Worm (Caenorhabditis elegans) whole organism, young adult: ENCODE measurements around the gene prdx-2.

Experiments
- B0035.1 ChIP-seq: sonication (generic microtip); optimal IDR thresholded peaks from 2 replicates; lab custom pipeline; 2016; ENCODE audit warnings: missing genetic modification characterization, mild to moderate bottlenecking, missing compliant biosample characterization, missing genotype, missing genetic modification reagents
- B0336.3 ChIP-seq: fragments of 200-800 bp; sonication (Bioruptor generic); IDR thresholded peaks from 2 replicates; pipeline ENCODE4 v1.3.6; 2022; ENCODE audit warnings: missing genetic modification characterization, missing compliant biosample characterization
- D2030.7 ChIP-seq: fragments of 200-800 bp; sonication (Bioruptor generic); IDR thresholded peaks from 2 replicates; pipeline ENCODE4 v1.3.6; 2022; ENCODE audit warnings: missing genetic modification reagents, missing genetic modification characterization, missing compliant biosample characterization
- F22D6.2 ChIP-seq: sonication (generic microtip); optimal IDR thresholded peaks from 2 replicates; lab custom pipeline; 2016; ENCODE audit warnings: mild to moderate bottlenecking, missing genetic modification characterization, missing compliant biosample characterization
- F39B2.1 ChIP-seq: fragments of 200-800 bp; sonication (Bioruptor generic); IDR thresholded peaks from 2 replicates; pipeline ENCODE4 v1.3.6; 2022; ENCODE audit warnings: missing genetic modification reagents, missing genetic modification characterization, missing compliant biosample characterization
- F55B11.4 ChIP-seq: sonication (generic microtip); optimal IDR thresholded peaks from 2 replicates; lab custom pipeline; 2016; ENCODE audit warnings: missing compliant biosample characterization, missing genetic modification characterization, borderline replicate concordance; ENCODE audit not compliant: insufficient read depth
- Y56A3A.18 ChIP-seq: fragments of 200-800 bp; sonication (Bioruptor generic); IDR thresholded peaks from 2 replicates; pipeline ENCODE4 v1.3.6; 2022; ENCODE audit warnings: missing genetic modification reagents, missing genetic modification characterization, missing compliant biosample characterization
- Y79H2A.3 ChIP-seq: fragments of 200-800 bp; sonication (Bioruptor generic); conservative IDR thresholded peaks from 2 replicates; pipeline ENCODE4 v1.3.6; 2022; ENCODE audit warnings: missing genetic modification reagents, missing genetic modification characterization, missing compliant biosample characterization
- akir-1 ChIP-seq: fragments of 200-800 bp; sonication (Bioruptor generic); optimal IDR thresholded peaks from 2 replicates; lab custom pipeline; 2018; ENCODE audit warnings: mild to moderate bottlenecking, missing genetic modification characterization, moderate library complexity, missing compliant biosample characterization
- aptf-2 ChIP-seq: fragments of 200-800 bp; sonication (Bioruptor generic); conservative IDR thresholded peaks from 2 replicates; pipeline ENCODE4 v1.3.6; 2022; ENCODE audit warnings: missing genetic modification reagents, missing genetic modification characterization, missing compliant biosample characterization
- aptf-3 ChIP-seq: fragments of 200-800 bp; sonication (Bioruptor generic); IDR thresholded peaks from 2 replicates; pipeline ENCODE4 v1.3.6; 2022; ENCODE audit warnings: missing genetic modification characterization, missing compliant biosample characterization
- cebp-1 ChIP-seq, 2 experiments: fragments of 200-800 bp in 1 of 2; sonication (Bioruptor generic) in 1 of 2; sonication (generic microtip) in 1 of 2; IDR thresholded peaks in 1 of 2; optimal IDR thresholded peaks in 1 of 2; 2 replicates each; pipeline versions ENCODE4 v1.3.6 to Lab custom; 2017 to 2022; ENCODE audit warnings: missing compliant biosample characterization in 2 of 2, missing genetic modification characterization in 2 of 2, mild to moderate bottlenecking in 1 of 2, missing genetic modification reagents in 1 of 2, moderate library complexity in 1 of 2
- ceh-91 ChIP-seq: fragments of 200-800 bp; sonication (Bioruptor generic); IDR thresholded peaks from 2 replicates; pipeline ENCODE4 v1.3.6; 2022; ENCODE audit warnings: missing genetic modification reagents, missing genetic modification characterization, missing compliant biosample characterization
- chd-7 ChIP-seq: sonication (generic microtip); optimal IDR thresholded peaks from 2 replicates; lab custom pipeline; 2016; ENCODE audit warnings: mild to moderate bottlenecking, missing genetic modification characterization, moderate library complexity, missing compliant biosample characterization
- dox-1 ChIP-seq: fragments of 200-800 bp; sonication (Bioruptor generic); IDR thresholded peaks from 2 replicates; pipeline ENCODE4 v1.3.6; 2022; ENCODE audit warnings: missing genetic modification reagents, missing genetic modification characterization, missing compliant biosample characterization
- hsf-1 ChIP-seq: fragments of 200-800 bp; sonication (Bioruptor generic); IDR thresholded peaks from 2 replicates; pipeline ENCODE4 v1.3.6; 2022; ENCODE audit warnings: missing genetic modification reagents, missing genetic modification characterization, missing compliant biosample characterization
- let-607 ChIP-seq, 2 experiments: fragments of 200-800 bp in 1 of 2; sonication (Bioruptor generic) in 1 of 2; sonication (generic microtip) in 1 of 2; optimal IDR thresholded peaks; 2 replicates each; lab custom pipeline; 2016 to 2018; ENCODE audit warnings: mild to moderate bottlenecking in 2 of 2, missing compliant biosample characterization in 2 of 2, missing genetic modification characterization in 2 of 2, moderate library complexity in 2 of 2, missing genotype in 1 of 2
- lin-26 ChIP-seq: fragments of 200-800 bp; sonication (Bioruptor generic); IDR thresholded peaks from 2 replicates; pipeline ENCODE4 v1.3.6; 2022; ENCODE audit warnings: missing genetic modification reagents, missing genetic modification characterization, missing compliant biosample characterization
- lin-40 ChIP-seq: sonication (generic microtip); optimal IDR thresholded peaks from 2 replicates; lab custom pipeline; 2016; ENCODE audit warnings: missing genetic modification characterization, mild to moderate bottlenecking, missing compliant biosample characterization, missing genotype, missing genetic modification reagents
- lin-54 ChIP-seq: fragments of 200-800 bp; sonication (Bioruptor generic); optimal IDR thresholded peaks from 2 replicates; lab custom pipeline; 2018; ENCODE audit warnings: mild to moderate bottlenecking, missing genetic modification characterization, missing compliant biosample characterization
- lsl-1 ChIP-seq: fragments of 200-800 bp; sonication (Bioruptor generic); optimal IDR thresholded peaks from 2 replicates; lab custom pipeline; 2018; ENCODE audit warnings: mild to moderate bottlenecking, missing genetic modification characterization, moderate library complexity, missing compliant biosample characterization
- lsy-27 ChIP-seq: sonication (generic microtip); optimal IDR thresholded peaks from 2 replicates; lab custom pipeline; 2017; ENCODE audit warnings: missing genetic modification characterization, mild to moderate bottlenecking, missing compliant biosample characterization, antibody characterized with exemption, missing genotype, borderline replicate concordance; ENCODE audit not compliant: insufficient read depth
- madf-6 ChIP-seq: fragments of 200-800 bp; sonication (Bioruptor generic); IDR thresholded peaks from 2 replicates; pipeline ENCODE4 v1.3.6; 2022; ENCODE audit warnings: missing genetic modification reagents, missing genetic modification characterization, missing compliant biosample characterization
- madf-8 ChIP-seq: fragments of 200-800 bp; sonication (Bioruptor generic); conservative IDR thresholded peaks from 2 replicates; pipeline ENCODE4 v1.3.6; 2022; ENCODE audit warnings: missing genetic modification reagents, missing genetic modification characterization, missing compliant biosample characterization
- mcd-1 ChIP-seq: fragments of 200-800 bp; sonication (Bioruptor generic); IDR thresholded peaks from 2 replicates; pipeline ENCODE4 v1.3.6; 2022; ENCODE audit warnings: missing genetic modification reagents, missing genetic modification characterization, missing compliant biosample characterization
- nfya-1 ChIP-seq: sonication (generic microtip); optimal IDR thresholded peaks from 2 replicates; lab custom pipeline; 2017; ENCODE audit warnings: antibody characterized with exemption, missing compliant biosample characterization, missing genetic modification characterization, borderline replicate concordance; ENCODE audit not compliant: insufficient read depth
- nhr-120 ChIP-seq: fragments of 200-800 bp; sonication (Bioruptor generic); IDR thresholded peaks from 2 replicates; pipeline ENCODE4 v1.3.6; 2022; ENCODE audit warnings: missing genetic modification characterization, missing compliant biosample characterization
- nhr-179 ChIP-seq: sonication (generic microtip); optimal IDR thresholded peaks from 2 replicates; lab custom pipeline; 2016; ENCODE audit warnings: mild to moderate bottlenecking, missing genetic modification characterization, missing compliant biosample characterization
- nhr-27 ChIP-seq: fragments of 200-800 bp; sonication (Bioruptor generic); optimal IDR thresholded peaks from 2 replicates; lab custom pipeline; 2018; ENCODE audit warnings: mild to moderate bottlenecking, missing genetic modification characterization, moderate library complexity, missing compliant biosample characterization
- nhr-80 ChIP-seq: sonication (generic microtip); optimal IDR thresholded peaks from 2 replicates; lab custom pipeline; 2016; ENCODE audit warnings: missing genetic modification characterization, missing compliant biosample characterization
- pha-4 ChIP-seq: fragments of 150-350 bp; sonication (generic microtip); optimal IDR thresholded peaks from 2 replicates; lab custom pipeline; 2014; ENCODE audit warnings: missing biosample characterization, missing genetic modification reagents, missing genetic modification characterization
- rec-8 ChIP-seq, 2 experiments: sonication (generic microtip); optimal IDR thresholded peaks; 2 replicates each; lab custom pipeline; 2016; ENCODE audit warnings: mild to moderate bottlenecking in 2 of 2, missing genetic modification characterization in 2 of 2, missing genetic modification reagents in 2 of 2, missing genotype in 2 of 2, missing biosample characterization in 1 of 2, missing compliant biosample characterization in 1 of 2, moderate library complexity in 1 of 2
- repo-1 ChIP-seq: sonication (generic microtip); optimal IDR thresholded peaks from 2 replicates; lab custom pipeline; 2017; ENCODE audit warnings: mild to moderate bottlenecking, missing genetic modification characterization, missing compliant biosample characterization
- sdz-38 ChIP-seq: sonication (generic microtip); optimal IDR thresholded peaks from 2 replicates; lab custom pipeline; 2016; ENCODE audit warnings: missing genotype, missing genetic modification characterization, missing compliant biosample characterization
- snpc-1.3 ChIP-seq: sonication (generic microtip); optimal IDR thresholded peaks from 2 replicates; lab custom pipeline; 2017; ENCODE audit warnings: missing genetic modification characterization, mild to moderate bottlenecking, missing compliant biosample characterization, antibody characterized with exemption, moderate library complexity, missing genotype, missing genetic modification reagents; ENCODE audit not compliant: insufficient read depth
- snpc-4 ChIP-seq, 5 experiments: fragments of 150-350 bp in 1 of 5; sonication (generic microtip) in 4 of 5; optimal IDR thresholded peaks; 2 replicates each; lab custom pipeline; 2014 to 2018; ENCODE audit warnings: missing genetic modification characterization in 5 of 5, missing biosample characterization in 3 of 5, antibody characterized with exemption in 2 of 5, mild to moderate bottlenecking in 2 of 5, missing compliant biosample characterization in 2 of 5, missing genotype in 2 of 5, moderate library complexity in 2 of 5, missing genetic modification reagents in 1 of 5
- tbx-9 ChIP-seq: sonication (generic microtip); optimal IDR thresholded peaks from 2 replicates; lab custom pipeline; 2016; ENCODE audit warnings: borderline replicate concordance, missing genetic modification characterization, inconsistent platforms, missing compliant biosample characterization
- tlf-1 ChIP-seq: fragments of 200-800 bp; sonication (Bioruptor generic); optimal IDR thresholded peaks from 2 replicates; lab custom pipeline; 2018; ENCODE audit warnings: mild to moderate bottlenecking, missing genetic modification characterization, missing compliant biosample characterization
- unc-130 ChIP-seq: sonication (generic microtip); optimal IDR thresholded peaks from 2 replicates; lab custom pipeline; 2016; ENCODE audit warnings: missing genetic modification reagents, missing genetic modification characterization, missing compliant biosample characterization
- xnd-1 ChIP-seq: sonication (generic microtip); optimal IDR thresholded peaks from 2 replicates; lab custom pipeline; 2016; ENCODE audit warnings: missing genotype, missing genetic modification reagents, missing genetic modification characterization, missing compliant biosample characterization
- ztf-26 ChIP-seq: sonication (generic microtip); optimal IDR thresholded peaks from 2 replicates; lab custom pipeline; 2017; ENCODE audit warnings: missing genetic modification characterization, missing compliant biosample characterization

Gene prdx-2

ce11 chrII:5374967-5375366, 3.0 kb upstream of the prdx-2 start, which contains the start of gene algn-2:
Gene algn-2, plus strand, starts transcription at chrII:5375267.
- TF ChIP-seq nfya-1 (tag; lab: Kevin White, UChicago), result no peak
- TF ChIP-seq nhr-27 (tag; lab: Kevin White, UChicago), result no peak
- TF ChIP-seq F55B11.4 (tag; lab: Kevin White, UChicago), result no peak
- no peak for TF ChIP-seq B0336.3 (GFP tag; lab: Robert Waterston, UW)
- no peak for TF ChIP-seq Y79H2A.3 (GFP tag; lab: Robert Waterston, UW)
- no peak for TF ChIP-seq akir-1 (GFP tag; lab: Kevin White, UChicago)
- TF ChIP-seq sdz-38 (tag; lab: Kevin White, UChicago), result no peak
- TF ChIP-seq repo-1, result no peak
- no peak for TF ChIP-seq madf-8 (GFP tag; lab: Robert Waterston, UW)
- TF ChIP-seq tbx-9 (tag; lab: Kevin White, UChicago), result no peak
- TF ChIP-seq B0035.1 (tag; lab: Kevin White, UChicago), result no peak
- TF ChIP-seq ceh-91 (GFP tag; lab: Robert Waterston, UW), result no peak
- TF ChIP-seq F22D6.2 (tag; lab: Kevin White, UChicago), result no peak
- no peak for TF ChIP-seq let-607 (tag; optimal IDR thresholded peaks at IDR 0.05; lab: Kevin White, UChicago)
- TF ChIP-seq cebp-1 (GFP tag; IDR thresholded peaks at IDR 0.05; lab: Robert Waterston, UW), result no peak
- TF ChIP-seq cebp-1 (tag; optimal IDR thresholded peaks at IDR 0.05; lab: Kevin White, UChicago), result no peak
- no peak for TF ChIP-seq pha-4
- TF ChIP-seq chd-7 (tag; lab: Kevin White, UChicago), result no peak
- TF ChIP-seq unc-130 (GFP tag; lab: Kevin White, UChicago), result no peak
- no peak for TF ChIP-seq snpc-4 (GFP tag; optimal IDR thresholded peaks at IDR 0.05; lab: Kevin White, UChicago)
- no peak for TF ChIP-seq snpc-4 (tag; optimal IDR thresholded peaks at IDR 0.05; lab: Kevin White, UChicago)

- TF ChIP-seq lin-54 (GFP tag; lab: Kevin White, UChicago) (no peak), aptf-3 (GFP tag; lab: Robert Waterston, UW) (no peak), mcd-1 (no peak), lin-26 (0 out of 2 replicates have a peak, but pooled peaks have one; percentile 29), aptf-2 (GFP tag; lab: Robert Waterston, UW) (no peak), let-607 (tag; optimal IDR thresholded peaks at IDR 0.05; lab: Kevin White, UChicago) (peak in 1 of 2 experiments; percentile 5), lsy-27 (tag; lab: Kevin White, UChicago) (no peak), sdz-38 (tag; lab: Kevin White, UChicago) (no peak), nhr-80 (peak; percentile 16)
- TF ChIP-seq, all 124 proteins: peak for 3
Observed at ce11 chrII:5378239-5378521, 185 bp downstream of the prdx-2 start.

- TF ChIP-seq B0035.1 (tag; lab: Kevin White, UChicago) (peak; percentile 28), nhr-120 (GFP tag; lab: Robert Waterston, UW) (no peak), lin-54 (GFP tag; lab: Kevin White, UChicago) (peak; percentile 63), aptf-2 (GFP tag; lab: Robert Waterston, UW) (no peak), D2030.7 (GFP tag; lab: Robert Waterston, UW) (peak; percentile 25; the same call in 1 of the 2 replicates), madf-6 (GFP tag; lab: Robert Waterston, UW) (peak; percentile 70; the same call in 1 of the 2 replicates), rec-8 (tag; optimal IDR thresholded peaks at IDR 0.05; lab: Kevin White, UChicago) (no peak), lsl-1 (GFP tag; lab: Kevin White, UChicago) (peak; percentile 44), lin-40 (tag; lab: Kevin White, UChicago) (peak; percentile 62), tlf-1 (GFP tag; lab: Kevin White, UChicago) (peak; percentile 72), Y79H2A.3 (GFP tag; lab: Robert Waterston, UW) (0 out of 2 replicates have a peak, but pooled peaks have one; percentile 33), snpc-1.3 (tag; lab: Kevin White, UChicago) (peak; percentile 30), ztf-26 (peak; percentile 51), F39B2.1 (0 out of 2 replicates have a peak, but pooled peaks have one; percentile 54), F55B11.4 (tag; lab: Kevin White, UChicago) (no peak), hsf-1 (peak; percentile 75), xnd-1 (tag; lab: Kevin White, UChicago) (peak; percentile 32), nhr-179 (tag; lab: Kevin White, UChicago) (no peak), Y56A3A.18 (peak; percentile 84; the same call in 1 of the 2 replicates), B0336.3 (GFP tag; lab: Robert Waterston, UW) (peak; percentile 92), dox-1 (peak; percentile 91)
Observed at ce11 chrII:5379614-5380077, 1.7 kb downstream of the prdx-2 start, which contains the start of gene pkc-3. Gene pkc-3, plus strand, starts transcription at chrII:5380027.
